Worm (Caenorhabditis elegans) whole organism, L2 larva: ENCODE data around the gene npp-19.
A peak's percentile ranks its signal among the peaks of the same experiment; 100 is the strongest.

Experiments used
- C34F6.9 ChIP-seq: fragments of 150-350 bp; optimal IDR thresholded peaks from 2 replicates; lab custom pipeline; 2014; ENCODE audit warnings: missing biosample characterization, missing genetic modification characterization
- F13H6.1 ChIP-seq: sonication (generic microtip); optimal IDR thresholded peaks from 2 replicates; lab custom pipeline; 2016; ENCODE audit warnings: missing genetic modification characterization, missing compliant biosample characterization
- R02D3.7 ChIP-seq: fragments of 150-350 bp; optimal IDR thresholded peaks from 2 replicates; lab custom pipeline; 2014; ENCODE audit warnings: missing biosample characterization, missing genetic modification characterization
- ZK546.5 ChIP-seq: sonication (generic microtip); optimal IDR thresholded peaks from 2 replicates; lab custom pipeline; 2017; ENCODE audit warnings: missing biosample characterization, missing genetic modification characterization
- alr-1 ChIP-seq: fragments of 150-350 bp; optimal IDR thresholded peaks from 2 replicates; lab custom pipeline; 2014; ENCODE audit warnings: missing biosample characterization, missing genetic modification characterization
- aly-2 ChIP-seq: fragments of 150-350 bp; optimal IDR thresholded peaks from 2 replicates; lab custom pipeline; 2014; ENCODE audit warnings: missing biosample characterization, missing genetic modification characterization
- ama-1 ChIP-seq: fragments of 150-350 bp; optimal IDR thresholded peaks from 2 replicates; lab custom pipeline; 2018; ENCODE audit warnings: inconsistent platforms
- blmp-1 ChIP-seq: sonication (generic microtip); optimal IDR thresholded peaks from 2 replicates; lab custom pipeline; 2017; ENCODE audit warnings: missing genetic modification characterization, mild to moderate bottlenecking, missing compliant biosample characterization, antibody characterized with exemption, moderate library complexity; ENCODE audit not compliant: insufficient read depth
- ceh-16 ChIP-seq: fragments of 150-350 bp; optimal IDR thresholded peaks from 2 replicates; lab custom pipeline; 2014; ENCODE audit warnings: missing biosample characterization, missing genetic modification characterization
- ceh-82 ChIP-seq: fragments of 150-350 bp; optimal IDR thresholded peaks from 2 replicates; lab custom pipeline; 2014; ENCODE audit warnings: missing biosample characterization, missing genetic modification characterization
- crh-2 ChIP-seq: sonication (generic microtip); optimal IDR thresholded peaks from 2 replicates; lab custom pipeline; 2017; ENCODE audit warnings: missing biosample characterization, missing genetic modification characterization
- dmd-4 ChIP-seq: sonication (generic microtip); optimal IDR thresholded peaks from 2 replicates; lab custom pipeline; 2017; ENCODE audit warnings: missing biosample characterization, missing genetic modification characterization
- elt-1 ChIP-seq: fragments of 150-350 bp; optimal IDR thresholded peaks from 2 replicates; lab custom pipeline; 2014; ENCODE audit warnings: missing biosample characterization, missing genetic modification characterization
- elt-3 ChIP-seq: sonication (generic microtip); optimal IDR thresholded peaks from 2 replicates; lab custom pipeline; 2017; ENCODE audit warnings: missing biosample characterization, missing genetic modification characterization
- fos-1 ChIP-seq: fragments of 150-350 bp; optimal IDR thresholded peaks from 2 replicates; lab custom pipeline; 2014; ENCODE audit warnings: missing biosample characterization, missing genetic modification characterization
- gmeb-1 ChIP-seq: fragments of 150-350 bp; optimal IDR thresholded peaks from 2 replicates; lab custom pipeline; 2014; ENCODE audit warnings: missing biosample characterization, missing genetic modification characterization
- lin-11 ChIP-seq: fragments of 150-350 bp; sonication (generic microtip); optimal IDR thresholded peaks from 2 replicates; lab custom pipeline; 2014; ENCODE audit warnings: missing biosample characterization, missing genetic modification characterization, inconsistent platforms, mixed read lengths
- lin-13 ChIP-seq: fragments of 150-350 bp; optimal IDR thresholded peaks from 2 replicates; lab custom pipeline; 2014; ENCODE audit warnings: missing biosample characterization, missing genetic modification reagents, missing genetic modification characterization
- lin-39 ChIP-seq: fragments of 150-350 bp; optimal IDR thresholded peaks from 2 replicates; lab custom pipeline; 2014; ENCODE audit warnings: missing biosample characterization, missing genetic modification reagents, missing genetic modification characterization
- lsy-2 ChIP-seq, 2 experiments: fragments of 150-350 bp in 1 of 2; sonication (generic microtip) in 1 of 2; optimal IDR thresholded peaks; 2 replicates each; lab custom pipeline; 2014 to 2017; ENCODE audit warnings: missing biosample characterization in 2 of 2, missing genetic modification characterization in 2 of 2
- mbf-1 ChIP-seq: sonication (generic microtip); optimal IDR thresholded peaks from 2 replicates; lab custom pipeline; 2017; ENCODE audit warnings: missing biosample characterization, missing genetic modification characterization
- nhr-129 ChIP-seq: fragments of 150-350 bp; optimal IDR thresholded peaks from 2 replicates; lab custom pipeline; 2014; ENCODE audit warnings: missing biosample characterization, missing genetic modification characterization
- nhr-21 ChIP-seq: fragments of 150-350 bp; optimal IDR thresholded peaks from 2 replicates; lab custom pipeline; 2014; ENCODE audit warnings: missing biosample characterization, missing genetic modification characterization
- nhr-23 ChIP-seq: fragments of 150-350 bp; optimal IDR thresholded peaks from 2 replicates; lab custom pipeline; 2014; ENCODE audit warnings: missing biosample characterization, missing genetic modification reagents, missing genetic modification characterization
- nhr-25 ChIP-seq: fragments of 150-350 bp; sonication (generic microtip); optimal IDR thresholded peaks from 3 replicates; lab custom pipeline; 2014; ENCODE audit warnings: missing biosample characterization, missing genetic modification characterization
- nhr-6 ChIP-seq: fragments of 150-350 bp; optimal IDR thresholded peaks from 2 replicates; lab custom pipeline; 2014; ENCODE audit warnings: missing biosample characterization, missing genetic modification characterization
- peb-1 ChIP-seq: fragments of 150-350 bp; optimal IDR thresholded peaks from 2 replicates; lab custom pipeline; 2014; ENCODE audit warnings: missing biosample characterization, missing genetic modification characterization
- sem-4 ChIP-seq: fragments of 150-350 bp; optimal IDR thresholded peaks from 2 replicates; lab custom pipeline; 2014; ENCODE audit warnings: missing biosample characterization, missing genetic modification reagents, missing genetic modification characterization
- skn-1 ChIP-seq: sonication (generic microtip); optimal IDR thresholded peaks from 2 replicates; lab custom pipeline; 2017; ENCODE audit warnings: missing biosample characterization, missing genetic modification characterization
- sma-3 ChIP-seq: sonication (generic microtip); optimal IDR thresholded peaks from 2 replicates; lab custom pipeline; 2016; ENCODE audit warnings: missing genetic modification reagents, missing genetic modification characterization, missing compliant biosample characterization
- sma-9 ChIP-seq, 2 experiments: fragments of 150-350 bp in 1 of 2; sonication (generic microtip) in 1 of 2; optimal IDR thresholded peaks; 2 replicates each; lab custom pipeline; 2014 to 2016; ENCODE audit warnings: missing genetic modification characterization in 2 of 2, mild to moderate bottlenecking in 1 of 2, missing biosample characterization in 1 of 2, missing compliant biosample characterization in 1 of 2, missing genetic modification reagents in 1 of 2, moderate library complexity in 1 of 2
- snpc-4 ChIP-seq: fragments of 150-350 bp; optimal IDR thresholded peaks from 2 replicates; lab custom pipeline; 2014; ENCODE audit warnings: missing biosample characterization, missing genetic modification characterization
- unc-55 ChIP-seq: fragments of 150-350 bp; sonication (generic microtip); optimal IDR thresholded peaks from 3 replicates; lab custom pipeline; 2014; ENCODE audit warnings: missing biosample characterization, missing genetic modification reagents, missing genetic modification characterization
- unc-62 ChIP-seq: fragments of 150-350 bp; optimal IDR thresholded peaks from 2 replicates; lab custom pipeline; 2014; ENCODE audit warnings: missing biosample characterization, missing genetic modification reagents, missing genetic modification characterization
- ztf-1 ChIP-seq: fragments of 200-800 bp; sonication (Bioruptor generic); conservative IDR thresholded peaks from 2 replicates; pipeline ENCODE4 v1.3.6; 2022; ENCODE audit warnings: missing genetic modification characterization, missing compliant biosample characterization
- ztf-11 ChIP-seq: sonication (generic microtip); optimal IDR thresholded peaks from 2 replicates; lab custom pipeline; 2017; ENCODE audit warnings: missing biosample characterization, missing genetic modification characterization
- ztf-4 ChIP-seq: fragments of 150-350 bp; optimal IDR thresholded peaks from 2 replicates; lab custom pipeline; 2014; ENCODE audit warnings: missing biosample characterization, missing genetic modification characterization

npp-19 gene

DNA sequence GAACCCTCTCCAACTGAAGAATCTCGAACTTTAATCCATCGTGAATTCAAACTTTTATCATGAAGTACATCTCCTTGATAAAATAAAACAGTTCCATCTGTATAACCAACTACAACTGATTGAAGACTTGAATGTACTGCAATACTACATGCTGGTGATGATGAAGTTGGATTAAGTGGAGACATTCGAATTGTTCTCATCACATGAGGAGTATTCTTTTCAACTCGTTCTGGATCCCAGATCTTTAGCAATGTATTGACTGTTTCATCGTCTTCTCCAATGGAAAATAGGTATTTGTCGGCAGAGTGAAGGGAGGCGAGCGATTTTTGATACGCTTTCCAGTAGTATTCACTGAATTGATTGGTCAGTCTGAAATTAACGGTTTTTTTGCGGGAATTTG lies 5.7 kb downstream of the npp-19 start:
- TF ChIP-seq ztf-11 (tag; lab: Kevin White, UChicago) (no peak), ztf-1 (GFP tag; lab: Robert Waterston, UW) (no peak), peb-1 (tag; lab: Kevin White, UChicago) (no peak), fos-1 (tag; lab: Kevin White, UChicago) (no peak), lin-11 (no peak), ceh-82 (no peak), aly-2 (tag; lab: Kevin White, UChicago) (no peak), R02D3.7 (tag; lab: Kevin White, UChicago) (no peak), ztf-4 (tag; lab: Kevin White, UChicago) (no peak), elt-1 (tag; lab: Kevin White, UChicago) (no peak)

DNA sequence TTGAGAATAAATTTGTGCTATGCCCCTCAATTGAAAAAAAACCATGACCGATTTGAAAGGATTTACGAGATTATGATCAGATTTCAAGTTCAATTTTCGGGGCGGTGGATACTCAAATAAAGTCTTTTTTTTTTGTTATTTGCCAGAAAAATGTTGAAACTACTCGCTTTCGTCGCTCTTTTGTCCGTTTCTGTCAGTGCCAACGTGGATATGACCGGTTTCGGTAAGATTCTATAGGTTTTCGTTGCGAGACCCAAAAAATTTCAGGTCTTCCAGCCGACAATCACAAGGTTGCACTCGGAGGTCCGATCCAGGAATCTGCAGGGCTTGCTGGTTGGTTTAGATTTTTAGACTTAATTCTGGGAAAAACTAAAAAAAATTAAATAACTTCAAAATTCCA lies 11.0 kb downstream of the npp-19 start, which contains the start of gene tag-209:
Gene tag-209, plus strand, starts transcription at position 73 of the 400 bp plus-strand sequence.
- TF ChIP-seq ZK546.5 (no peak), skn-1 (tag; lab: Kevin White, UChicago) (no peak), C34F6.9 (tag; lab: Kevin White, UChicago) (no peak), ceh-82 (no peak), alr-1 (no peak), crh-2 (tag; lab: Kevin White, UChicago) (no peak), sma-9 (GFP tag; optimal IDR thresholded peaks at IDR 0.05; lab: Kevin White, UChicago) (no peak), sma-9 (tag; optimal IDR thresholded peaks at IDR 0.05; lab: Kevin White, UChicago) (no peak), unc-62 (GFP tag; lab: Kevin White, UChicago) (no peak), lsy-2 (tag; optimal IDR thresholded peaks at IDR 0.05; lab: Kevin White, UChicago) (no peak), gmeb-1 (tag; lab: Kevin White, UChicago) (no peak), elt-1 (tag; lab: Kevin White, UChicago) (no peak), ama-1 (lab: Kevin White, UChicago) (no peak), unc-55 (no peak), ceh-16 (tag; lab: Kevin White, UChicago) (no peak), elt-3 (tag; lab: Kevin White, UChicago) (no peak), ztf-1 (GFP tag; lab: Robert Waterston, UW) (no peak), nhr-6 (no peak), nhr-21 (tag; lab: Kevin White, UChicago) (no peak), lin-39 (tag; lab: Kevin White, UChicago) (no peak)

DNA sequence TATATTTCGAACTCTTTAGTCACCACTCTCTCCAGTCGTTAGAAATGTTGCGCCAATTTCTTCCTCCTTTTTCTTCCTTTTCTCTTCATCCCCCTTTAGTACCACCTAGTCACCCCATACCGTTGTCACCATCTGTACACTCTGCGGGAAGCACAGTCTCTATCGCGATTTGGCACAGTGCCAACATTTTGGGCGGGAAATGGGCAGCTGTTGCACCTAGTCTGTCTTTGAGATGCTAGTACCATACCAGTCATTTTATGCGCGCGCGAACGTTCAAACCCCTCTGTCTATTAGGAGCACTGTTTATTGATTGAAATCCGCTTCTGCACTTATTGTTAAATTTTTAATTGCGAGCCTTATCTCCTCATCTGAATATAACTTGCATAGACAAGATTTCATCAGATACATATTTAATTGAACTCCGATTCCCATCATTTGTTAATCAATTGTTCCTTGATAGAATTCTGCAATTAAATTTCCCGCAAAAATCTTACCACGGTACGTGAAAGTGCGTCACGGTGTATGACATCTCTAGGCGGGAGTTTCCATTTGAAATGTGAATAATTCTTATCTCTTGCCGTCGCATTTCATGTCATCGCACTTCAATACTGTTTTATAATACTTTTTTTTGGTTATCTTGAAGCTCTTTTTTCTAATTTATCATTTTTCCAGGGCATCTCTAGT lies 13.4 kb downstream of the npp-19 start, which contains the start of gene cdl-1:
Gene cdl-1, plus strand, starts transcription at position 673 of the 684 bp plus-strand sequence.
- TF ChIP-seq nhr-23 (tag; lab: Kevin White, UChicago), result no peak
- TF ChIP-seq gmeb-1 (tag; lab: Kevin White, UChicago), result peak; percentile 94
- TF ChIP-seq nhr-6, result peak; percentile 23
- TF ChIP-seq fos-1 (tag; lab: Kevin White, UChicago), result peak; percentile 73
- peak; percentile 66 for TF ChIP-seq sma-3
- TF ChIP-seq unc-55, result peak; percentile 73
- TF ChIP-seq crh-2 (tag; lab: Kevin White, UChicago), result peak; percentile 56
- peak; percentile 74 for TF ChIP-seq sma-9 (GFP tag; optimal IDR thresholded peaks at IDR 0.05; lab: Kevin White, UChicago)
- no peak for TF ChIP-seq sma-9 (tag; optimal IDR thresholded peaks at IDR 0.05; lab: Kevin White, UChicago)
- TF ChIP-seq F13H6.1, result peak; percentile 30
- peak; percentile 70 for TF ChIP-seq nhr-129 (tag; lab: Kevin White, UChicago)
- TF ChIP-seq snpc-4 (tag; lab: Kevin White, UChicago), result peak; percentile 14
- peak; percentile 45 for TF ChIP-seq sem-4 (tag; lab: Kevin White, UChicago)
- peak; percentile 42 for TF ChIP-seq C34F6.9 (tag; lab: Kevin White, UChicago)
- TF ChIP-seq lin-13 (GFP tag; lab: Kevin White, UChicago), result peak; percentile 55
- no peak for TF ChIP-seq mbf-1 (tag; lab: Kevin White, UChicago)
- TF ChIP-seq lsy-2 (tag; optimal IDR thresholded peaks at IDR 0.05; lab: Kevin White, UChicago), result peak; percentile 36 to 78
- peak; percentile 31 for TF ChIP-seq nhr-21 (tag; lab: Kevin White, UChicago)
- no peak for TF ChIP-seq R02D3.7 (tag; lab: Kevin White, UChicago)
- no peak for TF ChIP-seq skn-1 (tag; lab: Kevin White, UChicago)
- peak; percentile 27 for TF ChIP-seq nhr-25
- TF ChIP-seq dmd-4 (tag; lab: Kevin White, UChicago), result no peak
- TF ChIP-seq blmp-1, result peak; percentile 9
